Worm (Caenorhabditis elegans) whole organism, L1 larva: ENCODE results near the gene bre-5.

Experiments used
- aha-1 ChIP-seq: fragments of 150-350 bp; optimal IDR thresholded peaks from 2 replicates; lab custom pipeline; 2014; ENCODE audit warnings: missing biosample characterization, missing genetic modification characterization
- ceh-82 ChIP-seq, 3 experiments: fragments of 150-350 bp in 1 of 3; sonication (generic microtip) in 2 of 3; optimal IDR thresholded peaks; 2 replicates each; lab custom pipeline; 2014 to 2017; ENCODE audit warnings: missing biosample characterization in 3 of 3, missing genetic modification characterization in 3 of 3
- fos-1 ChIP-seq: fragments of 150-350 bp; optimal IDR thresholded peaks from 2 replicates; lab custom pipeline; 2014; ENCODE audit warnings: missing biosample characterization, missing genetic modification characterization
- lin-14 ChIP-seq: fragments of 200-800 bp; sonication (Bioruptor generic); optimal IDR thresholded peaks from 2 replicates; lab custom pipeline; 2018; ENCODE audit warnings: mild to moderate bottlenecking, missing genetic modification characterization, moderate library complexity, missing compliant biosample characterization
- lin-35 ChIP-seq, 2 experiments: fragments of 150-350 bp; optimal IDR thresholded peaks; 2 replicates each; lab custom pipeline; 2014; ENCODE audit warnings: missing biosample characterization in 2 of 2, missing genetic modification characterization in 2 of 2, missing genetic modification reagents in 2 of 2
- mef-2 ChIP-seq: fragments of 150-350 bp; optimal IDR thresholded peaks from 2 replicates; lab custom pipeline; 2014; ENCODE audit warnings: missing biosample characterization, missing genetic modification characterization
- mep-1 ChIP-seq: fragments of 150-350 bp; optimal IDR thresholded peaks from 2 replicates; lab custom pipeline; 2014; ENCODE audit warnings: missing biosample characterization, missing genetic modification characterization
- nhr-11 ChIP-seq: fragments of 150-350 bp; optimal IDR thresholded peaks from 2 replicates; lab custom pipeline; 2014; ENCODE audit warnings: missing biosample characterization, missing genetic modification characterization
- nhr-77 ChIP-seq: fragments of 150-350 bp; optimal IDR thresholded peaks from 2 replicates; lab custom pipeline; 2014; ENCODE audit warnings: missing biosample characterization, missing genetic modification characterization
- sox-4 ChIP-seq: sonication (generic microtip); optimal IDR thresholded peaks from 2 replicates; lab custom pipeline; 2016; ENCODE audit warnings: missing genetic modification characterization, missing compliant biosample characterization
- unc-130 ChIP-seq: fragments of 150-350 bp; optimal IDR thresholded peaks from 2 replicates; lab custom pipeline; 2017; ENCODE audit warnings: missing biosample characterization, missing genetic modification characterization, inconsistent platforms

DNA sequence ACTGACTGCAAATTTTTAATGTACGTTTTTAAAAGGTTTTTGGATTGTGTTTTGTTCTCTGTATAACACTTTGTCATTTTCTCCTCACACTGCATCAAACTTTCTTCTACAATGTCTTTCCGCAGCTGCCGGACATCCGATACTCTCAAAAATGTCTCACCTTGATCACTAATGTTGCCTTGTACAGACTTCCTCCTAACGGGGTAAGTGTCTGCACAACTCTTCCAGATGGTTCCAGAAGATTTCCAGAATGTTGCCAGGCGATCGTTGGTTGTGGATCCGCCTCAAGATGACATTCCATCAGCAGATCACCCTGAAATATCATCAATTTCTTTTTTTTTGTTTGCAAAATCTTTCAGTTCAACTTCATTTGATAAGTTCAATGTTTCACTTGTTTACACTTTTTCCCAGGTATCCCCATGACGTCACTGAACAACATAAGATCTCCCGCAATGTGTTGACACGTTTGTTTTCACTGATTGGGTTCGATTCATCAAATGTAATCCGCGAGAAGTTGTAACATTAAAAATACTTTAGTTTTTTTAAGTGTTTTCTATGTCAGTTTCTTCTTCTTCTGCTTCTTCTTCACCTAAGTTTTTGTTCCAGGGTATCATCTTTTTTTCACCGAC, 41.9 kb downstream of the bre-5 start:
- TF ChIP-seq lin-35 (GFP tag; optimal IDR thresholded peaks at IDR 0.05; lab: Kevin White, UChicago) = no peak
- TF ChIP-seq aha-1 = no peak
- TF ChIP-seq mef-2 (tag; lab: Kevin White, UChicago) = no peak
- TF ChIP-seq fos-1 = no peak
- no peak for TF ChIP-seq mep-1 (tag; lab: Kevin White, UChicago)
- no peak for TF ChIP-seq nhr-11 (tag; lab: Kevin White, UChicago)
- TF ChIP-seq sox-4 = no peak
- no peak for TF ChIP-seq nhr-77 (tag; lab: Kevin White, UChicago)
- TF ChIP-seq unc-130 (tag; lab: Kevin White, UChicago) = no peak
- TF ChIP-seq lin-14 (GFP tag; lab: Kevin White, UChicago) = peak; percentile 44
- TF ChIP-seq ceh-82 (tag; optimal IDR thresholded peaks at IDR 0.05; lab: Kevin White, UChicago) = no peak
